Worm (Caenorhabditis elegans) whole organism, young adult: ENCODE results near the gene lips-17.

Experiments
- B0035.1 ChIP-seq: sonication (generic microtip); optimal IDR thresholded peaks from 2 replicates; lab custom pipeline; 2016; ENCODE audit warnings: missing genetic modification characterization, mild to moderate bottlenecking, missing compliant biosample characterization, missing genotype, missing genetic modification reagents
- F22D6.2 ChIP-seq: sonication (generic microtip); optimal IDR thresholded peaks from 2 replicates; lab custom pipeline; 2016; ENCODE audit warnings: mild to moderate bottlenecking, missing genetic modification characterization, missing compliant biosample characterization
- F37B4.10 ChIP-seq: fragments of 200-800 bp; sonication (Bioruptor generic); IDR thresholded peaks from 2 replicates; pipeline ENCODE4 v1.3.6; 2022; ENCODE audit warnings: missing genetic modification characterization, missing compliant biosample characterization
- F52B5.7 ChIP-seq: sonication (generic microtip); optimal IDR thresholded peaks from 2 replicates; lab custom pipeline; 2016; ENCODE audit warnings: mild to moderate bottlenecking, missing genetic modification characterization, missing compliant biosample characterization
- F57C9.4 ChIP-seq: sonication (generic microtip); optimal IDR thresholded peaks from 2 replicates; lab custom pipeline; 2017; ENCODE audit warnings: mild to moderate bottlenecking, missing genetic modification characterization, missing compliant biosample characterization
- T07F8.4 ChIP-seq: sonication (generic microtip); optimal IDR thresholded peaks from 2 replicates; lab custom pipeline; 2016; ENCODE audit warnings: mild to moderate bottlenecking, missing genetic modification characterization, moderate library complexity, missing compliant biosample characterization
- Y56A3A.18 ChIP-seq: fragments of 200-800 bp; sonication (Bioruptor generic); IDR thresholded peaks from 2 replicates; pipeline ENCODE4 v1.3.6; 2022; ENCODE audit warnings: missing genetic modification reagents, missing genetic modification characterization, missing compliant biosample characterization
- akir-1 ChIP-seq: fragments of 200-800 bp; sonication (Bioruptor generic); optimal IDR thresholded peaks from 2 replicates; lab custom pipeline; 2018; ENCODE audit warnings: mild to moderate bottlenecking, missing genetic modification characterization, moderate library complexity, missing compliant biosample characterization
- aptf-2 ChIP-seq: fragments of 200-800 bp; sonication (Bioruptor generic); conservative IDR thresholded peaks from 2 replicates; pipeline ENCODE4 v1.3.6; 2022; ENCODE audit warnings: missing genetic modification reagents, missing genetic modification characterization, missing compliant biosample characterization
- bed-1 ChIP-seq: fragments of 200-800 bp; sonication (Bioruptor generic); IDR thresholded peaks from 2 replicates; pipeline ENCODE4 v1.3.6; 2022; ENCODE audit warnings: missing genetic modification reagents, missing genetic modification characterization, missing compliant biosample characterization
- ccch-3 ChIP-seq: fragments of 200-800 bp; sonication (Bioruptor generic); optimal IDR thresholded peaks from 2 replicates; lab custom pipeline; 2018; ENCODE audit warnings: mild to moderate bottlenecking, missing genetic modification characterization, missing compliant biosample characterization
- cebp-1 ChIP-seq, 2 experiments: fragments of 200-800 bp in 1 of 2; sonication (Bioruptor generic) in 1 of 2; sonication (generic microtip) in 1 of 2; IDR thresholded peaks in 1 of 2; optimal IDR thresholded peaks in 1 of 2; 2 replicates each; pipeline versions ENCODE4 v1.3.6 to Lab custom; 2017 to 2022; ENCODE audit warnings: missing compliant biosample characterization in 2 of 2, missing genetic modification characterization in 2 of 2, mild to moderate bottlenecking in 1 of 2, missing genetic modification reagents in 1 of 2, moderate library complexity in 1 of 2
- ceh-40 ChIP-seq: fragments of 200-800 bp; sonication (Bioruptor generic); IDR thresholded peaks from 2 replicates; pipeline ENCODE4 v1.3.6; 2022; ENCODE audit warnings: missing genetic modification characterization, missing compliant biosample characterization
- ceh-79 ChIP-seq: sonication (generic microtip); optimal IDR thresholded peaks from 2 replicates; lab custom pipeline; 2017; ENCODE audit warnings: mild to moderate bottlenecking, missing genetic modification characterization, missing compliant biosample characterization
- chd-7 ChIP-seq: sonication (generic microtip); optimal IDR thresholded peaks from 2 replicates; lab custom pipeline; 2016; ENCODE audit warnings: mild to moderate bottlenecking, missing genetic modification characterization, moderate library complexity, missing compliant biosample characterization
- dox-1 ChIP-seq: fragments of 200-800 bp; sonication (Bioruptor generic); IDR thresholded peaks from 2 replicates; pipeline ENCODE4 v1.3.6; 2022; ENCODE audit warnings: missing genetic modification reagents, missing genetic modification characterization, missing compliant biosample characterization
- dpff-1 ChIP-seq: sonication (generic microtip); optimal IDR thresholded peaks from 2 replicates; lab custom pipeline; 2017; ENCODE audit warnings: mild to moderate bottlenecking, missing genetic modification characterization, missing compliant biosample characterization
- egl-18 ChIP-seq: fragments of 200-800 bp; sonication (Bioruptor generic); IDR thresholded peaks from 2 replicates; pipeline ENCODE4 v1.3.6; 2022; ENCODE audit warnings: missing genetic modification reagents, missing genetic modification characterization, missing compliant biosample characterization
- ekl-4 ChIP-seq: fragments of 200-800 bp; sonication (Bioruptor generic); IDR thresholded peaks from 2 replicates; pipeline ENCODE4 v1.3.6; 2022; ENCODE audit warnings: missing genetic modification reagents, missing genetic modification characterization, missing compliant biosample characterization
- ets-4 ChIP-seq: fragments of 200-800 bp; sonication (Bioruptor generic); optimal IDR thresholded peaks from 2 replicates; lab custom pipeline; 2018; ENCODE audit warnings: mild to moderate bottlenecking, missing genetic modification characterization, missing compliant biosample characterization
- gei-17 ChIP-seq: fragments of 200-800 bp; sonication (Bioruptor generic); optimal IDR thresholded peaks from 2 replicates; lab custom pipeline; 2018; ENCODE audit warnings: mild to moderate bottlenecking, missing genetic modification characterization, missing compliant biosample characterization
- him-1 ChIP-seq: sonication (generic microtip); optimal IDR thresholded peaks from 2 replicates; lab custom pipeline; 2016; ENCODE audit warnings: missing genotype, missing genetic modification reagents, missing genetic modification characterization, missing compliant biosample characterization
- hmg-1.2 ChIP-seq: fragments of 200-800 bp; sonication (Bioruptor generic); IDR thresholded peaks from 2 replicates; pipeline ENCODE4 v1.3.6; 2022; ENCODE audit warnings: missing genetic modification reagents, missing genetic modification characterization, missing compliant biosample characterization
- hsf-1 ChIP-seq: fragments of 200-800 bp; sonication (Bioruptor generic); IDR thresholded peaks from 2 replicates; pipeline ENCODE4 v1.3.6; 2022; ENCODE audit warnings: missing genetic modification reagents, missing genetic modification characterization, missing compliant biosample characterization
- let-526 ChIP-seq: fragments of 200-800 bp; sonication (Bioruptor generic); IDR thresholded peaks from 2 replicates; pipeline ENCODE4 v1.3.6; 2022; ENCODE audit warnings: missing genetic modification reagents, missing genetic modification characterization, missing compliant biosample characterization
- let-607 ChIP-seq, 2 experiments: fragments of 200-800 bp in 1 of 2; sonication (Bioruptor generic) in 1 of 2; sonication (generic microtip) in 1 of 2; optimal IDR thresholded peaks; 2 replicates each; lab custom pipeline; 2016 to 2018; ENCODE audit warnings: mild to moderate bottlenecking in 2 of 2, missing compliant biosample characterization in 2 of 2, missing genetic modification characterization in 2 of 2, moderate library complexity in 2 of 2, missing genotype in 1 of 2
- lsy-27 ChIP-seq: sonication (generic microtip); optimal IDR thresholded peaks from 2 replicates; lab custom pipeline; 2017; ENCODE audit warnings: missing genetic modification characterization, mild to moderate bottlenecking, missing compliant biosample characterization, antibody characterized with exemption, missing genotype, borderline replicate concordance; ENCODE audit not compliant: insufficient read depth
- mcd-1 ChIP-seq: fragments of 200-800 bp; sonication (Bioruptor generic); IDR thresholded peaks from 2 replicates; pipeline ENCODE4 v1.3.6; 2022; ENCODE audit warnings: missing genetic modification reagents, missing genetic modification characterization, missing compliant biosample characterization
- nfyb-1 ChIP-seq: fragments of 200-800 bp; sonication (Bioruptor generic); IDR thresholded peaks from 2 replicates; pipeline ENCODE4 v1.3.6; 2022; ENCODE audit warnings: missing genetic modification reagents, missing genetic modification characterization, missing compliant biosample characterization
- nhr-120 ChIP-seq: fragments of 200-800 bp; sonication (Bioruptor generic); IDR thresholded peaks from 2 replicates; pipeline ENCODE4 v1.3.6; 2022; ENCODE audit warnings: missing genetic modification characterization, missing compliant biosample characterization
- nhr-179 ChIP-seq: sonication (generic microtip); optimal IDR thresholded peaks from 2 replicates; lab custom pipeline; 2016; ENCODE audit warnings: mild to moderate bottlenecking, missing genetic modification characterization, missing compliant biosample characterization
- nhr-80 ChIP-seq: sonication (generic microtip); optimal IDR thresholded peaks from 2 replicates; lab custom pipeline; 2016; ENCODE audit warnings: missing genetic modification characterization, missing compliant biosample characterization
- sdz-38 ChIP-seq: sonication (generic microtip); optimal IDR thresholded peaks from 2 replicates; lab custom pipeline; 2016; ENCODE audit warnings: missing genotype, missing genetic modification characterization, missing compliant biosample characterization
- snpc-1.1 ChIP-seq: sonication (generic microtip); optimal IDR thresholded peaks from 2 replicates; lab custom pipeline; 2017; ENCODE audit warnings: missing genetic modification characterization, mild to moderate bottlenecking, missing compliant biosample characterization, antibody characterized with exemption, moderate library complexity, missing genotype, missing genetic modification reagents; ENCODE audit not compliant: insufficient read depth
- sptf-2 ChIP-seq: fragments of 200-800 bp; sonication (Bioruptor generic); optimal IDR thresholded peaks from 2 replicates; lab custom pipeline; 2018; ENCODE audit warnings: mild to moderate bottlenecking, missing genetic modification characterization, missing compliant biosample characterization
- tbx-9 ChIP-seq: sonication (generic microtip); optimal IDR thresholded peaks from 2 replicates; lab custom pipeline; 2016; ENCODE audit warnings: borderline replicate concordance, missing genetic modification characterization, inconsistent platforms, missing compliant biosample characterization
- unc-130 ChIP-seq: sonication (generic microtip); optimal IDR thresholded peaks from 2 replicates; lab custom pipeline; 2016; ENCODE audit warnings: missing genetic modification reagents, missing genetic modification characterization, missing compliant biosample characterization
- zfh-2 ChIP-seq: fragments of 200-800 bp; sonication (Bioruptor generic); conservative IDR thresholded peaks from 2 replicates; pipeline ENCODE4 v1.3.6; 2022; ENCODE audit warnings: missing genetic modification reagents, missing genetic modification characterization, missing compliant biosample characterization
- zim-3 ChIP-seq: sonication (generic microtip); optimal IDR thresholded peaks from 2 replicates; lab custom pipeline; 2017; ENCODE audit warnings: mild to moderate bottlenecking, missing genetic modification characterization, moderate library complexity, missing compliant biosample characterization
- ztf-26 ChIP-seq: sonication (generic microtip); optimal IDR thresholded peaks from 2 replicates; lab custom pipeline; 2017; ENCODE audit warnings: missing genetic modification characterization, missing compliant biosample characterization
- ztf-28 ChIP-seq: fragments of 200-800 bp; sonication (Bioruptor generic); IDR thresholded peaks from 2 replicates; pipeline ENCODE4 v1.3.6; 2022; ENCODE audit warnings: missing genetic modification reagents, missing genetic modification characterization, missing compliant biosample characterization
- ztf-6 ChIP-seq: fragments of 200-800 bp; sonication (Bioruptor generic); IDR thresholded peaks from 2 replicates; pipeline ENCODE4 v1.3.6; 2022; ENCODE audit warnings: missing genetic modification reagents, missing genetic modification characterization, missing compliant biosample characterization

Gene lips-17

DNA sequence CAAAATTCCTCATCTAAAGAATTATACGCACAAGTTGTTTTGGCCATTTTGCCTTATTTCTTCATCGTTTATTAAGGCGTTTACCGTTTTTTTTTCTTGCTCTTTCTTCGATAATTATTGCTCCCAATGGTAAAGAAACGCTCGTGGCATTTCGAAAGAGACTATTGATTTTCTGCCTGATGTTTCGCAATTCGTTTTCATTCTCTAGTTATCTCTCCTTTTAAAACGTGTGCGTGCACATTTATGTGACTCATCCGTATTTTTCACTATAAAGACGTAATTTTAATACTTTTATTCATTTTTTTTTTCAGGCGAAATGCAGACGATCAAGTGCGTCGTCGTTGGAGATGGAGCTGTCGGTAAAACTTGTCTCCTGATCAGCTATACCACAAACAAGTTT is 8.1 kb downstream of the lips-17 start, which contains the start of gene cdc-42:
Gene cdc-42, plus strand, starts transcription at position 312 of the 400 bp plus-strand sequence.
- TF ChIP-seq cebp-1 (GFP tag; IDR thresholded peaks at IDR 0.05; lab: Robert Waterston, UW) (peak; percentile 72), cebp-1 (tag; optimal IDR thresholded peaks at IDR 0.05; lab: Kevin White, UChicago) (peak; percentile 94), ztf-28 (GFP tag; lab: Robert Waterston, UW) (no peak)

DNA sequence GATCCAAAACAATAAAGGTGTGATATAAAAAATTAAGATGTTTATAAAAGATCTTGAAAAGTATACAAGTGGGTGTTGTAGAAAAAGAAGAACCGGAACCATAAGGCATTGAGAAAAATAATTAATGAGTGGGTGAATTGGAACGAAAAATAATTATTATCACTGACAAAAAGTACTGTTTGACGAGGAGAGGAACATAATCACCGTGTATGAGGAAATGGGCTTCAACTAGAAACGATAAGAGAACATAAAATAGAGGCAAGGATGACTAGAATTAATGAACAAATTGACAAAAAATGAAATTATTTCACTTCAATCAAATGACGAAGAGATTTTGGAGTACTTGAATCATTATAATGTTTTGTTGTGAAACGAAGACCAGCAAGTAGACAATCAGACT is 10.2 kb downstream of the lips-17 start:
- TF ChIP-seq nhr-80 (tag; lab: Kevin White, UChicago): peak; percentile 52
- no peak for TF ChIP-seq egl-18
- no peak for TF ChIP-seq ztf-6
- TF ChIP-seq him-1: peak; percentile 2

ce11 chrII:7620413-7620812 is 12.4 kb downstream of the lips-17 start, which contains the start of gene R07G3.8:
Gene R07G3.8 (minus strand): TSS chrII:7620513.
- TF ChIP-seq sdz-38 (tag; lab: Kevin White, UChicago) (no peak), T07F8.4 (tag; lab: Kevin White, UChicago) (no peak), F57C9.4 (no peak), egl-18 (no peak), ztf-26 (tag; lab: Kevin White, UChicago) (no peak), F52B5.7 (tag; lab: Kevin White, UChicago) (no peak), nhr-120 (GFP tag; lab: Robert Waterston, UW) (no peak), snpc-1.1 (no peak), zfh-2 (no peak), let-607 (tag; optimal IDR thresholded peaks at IDR 0.05; lab: Kevin White, UChicago) (no peak), akir-1 (GFP tag; lab: Kevin White, UChicago) (no peak)
- TF ChIP-seq, all 124 proteins: peak for 0

- no peak for TF ChIP-seq gei-17 (GFP tag; lab: Kevin White, UChicago)
- no peak for TF ChIP-seq cebp-1 (GFP tag; IDR thresholded peaks at IDR 0.05; lab: Robert Waterston, UW)
- TF ChIP-seq cebp-1 (tag; optimal IDR thresholded peaks at IDR 0.05; lab: Kevin White, UChicago): no peak
- no peak for TF ChIP-seq bed-1 (GFP tag; lab: Robert Waterston, UW)
- no peak for TF ChIP-seq ccch-3 (GFP tag; lab: Kevin White, UChicago)
- no peak for TF ChIP-seq Y56A3A.18 (GFP tag; lab: Robert Waterston, UW)
- TF ChIP-seq F37B4.10: no peak
- TF ChIP-seq let-526 (GFP tag; lab: Robert Waterston, UW): no peak
- TF ChIP-seq aptf-2: no peak
- no peak for TF ChIP-seq mcd-1 (GFP tag; lab: Robert Waterston, UW)
- TF ChIP-seq ceh-40 (GFP tag; lab: Robert Waterston, UW): no peak
- no peak for TF ChIP-seq unc-130 (GFP tag; lab: Kevin White, UChicago)
- TF ChIP-seq dpff-1 (tag; lab: Kevin White, UChicago): no peak
- TF ChIP-seq sptf-2 (GFP tag; lab: Kevin White, UChicago): no peak
- TF ChIP-seq lsy-27 (tag; lab: Kevin White, UChicago): no peak
- no peak for TF ChIP-seq ets-4 (GFP tag; lab: Kevin White, UChicago)
- TF ChIP-seq B0035.1 (tag; lab: Kevin White, UChicago): no peak
- TF ChIP-seq hsf-1 (GFP tag; lab: Robert Waterston, UW): no peak
Observed at ce11 chrII:7621513-7621912, 13.5 kb downstream of the lips-17 start.

DNA sequence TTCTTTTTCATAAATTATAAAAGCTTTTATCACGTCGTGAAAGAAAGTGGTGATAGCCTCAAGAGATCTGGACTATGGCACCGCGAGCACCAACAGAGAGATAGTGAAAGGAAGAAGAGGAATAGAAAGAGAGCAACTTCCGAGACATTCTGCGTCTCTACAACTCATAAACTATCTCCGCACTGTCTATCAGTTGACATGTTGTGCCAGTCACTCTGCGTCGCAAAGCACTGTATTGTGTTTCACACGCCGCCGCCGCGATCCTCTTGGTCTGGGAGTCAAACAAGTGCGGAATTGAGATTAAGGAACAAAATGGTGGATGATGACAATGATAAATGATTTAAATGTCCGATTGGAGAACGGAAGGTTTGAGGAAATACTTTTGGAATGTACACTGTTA is 15.4 kb downstream of the lips-17 start:
- TF ChIP-seq nfyb-1 (0 out of 2 replicates have a peak, but pooled peaks have one; percentile 26), mcd-1 (GFP tag; lab: Robert Waterston, UW) (no peak), dpff-1 (tag; lab: Kevin White, UChicago) (no peak), zfh-2 (peak; percentile 40; the same call in 1 of the 2 replicates), F22D6.2 (tag; lab: Kevin White, UChicago) (no peak), Y56A3A.18 (GFP tag; lab: Robert Waterston, UW) (no peak), ceh-79 (tag; lab: Kevin White, UChicago) (no peak), zim-3 (tag; lab: Kevin White, UChicago) (no peak), tbx-9 (tag; lab: Kevin White, UChicago) (no peak), nhr-179 (no peak), hmg-1.2 (GFP tag; lab: Robert Waterston, UW) (peak; percentile 64; the same call in 1 of the 2 replicates), chd-7 (tag; lab: Kevin White, UChicago) (no peak), ekl-4 (GFP tag; lab: Robert Waterston, UW) (no peak), dox-1 (GFP tag; lab: Robert Waterston, UW) (peak; percentile 7; the same call in 1 of the 2 replicates)
